Worm (Caenorhabditis elegans) whole organism, dauer: Measurements from ENCODE around the gene ZK512.1.

Experiments used
- unc-62 ChIP-seq: sonication (generic microtip); optimal IDR thresholded peaks from 2 replicates; lab custom pipeline; 2017; ENCODE audit warnings: missing biosample characterization, missing genetic modification reagents, missing genetic modification characterization

The ZK512.1 gene

DNA sequence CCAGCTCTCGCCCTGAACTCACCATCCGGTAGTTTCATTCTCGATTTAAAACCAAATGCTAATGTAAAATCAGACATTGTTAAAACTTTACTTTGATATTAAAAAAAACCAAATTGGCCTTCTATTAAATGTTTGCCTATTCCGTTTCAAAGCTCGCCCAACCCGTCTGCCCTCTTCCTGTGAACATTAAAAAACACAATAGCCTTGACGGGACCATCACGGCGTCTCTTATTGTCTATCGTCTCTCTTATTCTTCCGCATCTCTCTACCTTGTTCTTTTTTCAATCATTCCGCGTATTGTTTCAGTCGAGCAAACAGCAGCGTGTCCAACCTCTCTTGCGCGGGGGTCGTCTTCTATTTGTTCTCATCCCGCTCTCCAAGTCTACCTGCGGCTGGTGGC, at the start of gene ZK512.1:
ZK512.1 (plus strand) TSS at position 301 of the 400 bp plus-strand sequence.
- TF ChIP-seq unc-62 (GFP tag; lab: Kevin White, UChicago), result no peak

DNA sequence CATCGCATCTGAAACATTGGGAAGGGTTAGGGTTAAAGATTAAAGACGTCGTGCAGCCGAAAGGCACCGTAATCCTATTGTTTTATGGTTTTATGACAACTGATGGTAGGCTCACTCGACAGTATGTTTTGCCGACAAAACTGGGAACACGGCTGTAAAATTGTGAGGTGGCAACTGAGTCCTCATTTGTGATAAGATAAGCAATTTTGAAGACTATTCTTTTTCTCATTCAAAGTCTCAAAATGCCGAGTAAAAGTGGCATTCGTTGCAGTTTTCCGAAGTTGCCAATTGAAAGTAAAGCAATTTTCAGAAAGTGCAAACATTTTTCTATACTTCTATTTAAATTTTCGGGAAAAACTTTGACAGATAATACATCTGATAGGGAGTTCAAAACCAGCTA, 45.0 kb upstream of the ZK512.1 start:
- TF ChIP-seq unc-62 (GFP tag; lab: Kevin White, UChicago), result no peak

DNA sequence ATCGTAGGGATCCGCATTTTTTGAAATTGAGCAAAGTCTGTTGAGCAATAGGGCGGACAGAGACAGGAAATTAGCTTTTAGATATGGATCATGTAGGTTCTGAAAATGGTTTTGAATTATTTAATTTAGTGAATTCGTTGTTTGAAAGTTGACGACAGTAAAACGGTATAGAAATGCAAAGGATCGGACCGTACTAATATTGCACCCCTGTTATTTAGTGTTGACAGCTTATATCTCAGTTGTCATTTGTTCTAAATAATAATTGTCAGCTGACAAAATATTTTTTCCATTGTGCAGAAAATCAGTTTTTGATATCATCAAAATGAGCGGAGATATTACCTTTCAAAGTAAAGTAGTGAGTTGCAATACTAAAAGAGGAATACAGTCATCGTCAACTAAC, 43.4 kb upstream of the ZK512.1 start, which contains the start of gene lin-12:
lin-12 (minus strand) TSS at position 101 of the 400 bp plus-strand sequence.
- no peak for TF ChIP-seq unc-62 (GFP tag; lab: Kevin White, UChicago)

DNA sequence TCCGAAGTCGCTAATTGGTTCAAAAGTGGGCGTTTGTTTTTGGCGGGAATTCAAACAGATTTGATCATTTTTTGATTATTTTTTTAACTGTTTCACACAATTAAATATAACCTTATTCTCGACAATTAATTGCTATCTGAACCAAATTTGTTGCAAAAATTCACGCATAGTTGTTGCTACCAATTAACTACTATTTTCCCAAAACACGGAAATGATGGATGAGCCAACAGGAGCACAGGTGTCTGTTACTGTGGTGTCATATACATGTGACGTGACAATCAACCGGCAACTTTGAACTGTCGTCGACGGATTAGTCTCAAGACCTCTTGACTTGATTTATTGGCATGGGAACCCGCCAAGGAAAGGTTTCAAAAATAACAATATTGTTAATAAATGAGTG, 42.0 kb upstream of the ZK512.1 start:
- no peak for TF ChIP-seq unc-62 (GFP tag; lab: Kevin White, UChicago)

DNA sequence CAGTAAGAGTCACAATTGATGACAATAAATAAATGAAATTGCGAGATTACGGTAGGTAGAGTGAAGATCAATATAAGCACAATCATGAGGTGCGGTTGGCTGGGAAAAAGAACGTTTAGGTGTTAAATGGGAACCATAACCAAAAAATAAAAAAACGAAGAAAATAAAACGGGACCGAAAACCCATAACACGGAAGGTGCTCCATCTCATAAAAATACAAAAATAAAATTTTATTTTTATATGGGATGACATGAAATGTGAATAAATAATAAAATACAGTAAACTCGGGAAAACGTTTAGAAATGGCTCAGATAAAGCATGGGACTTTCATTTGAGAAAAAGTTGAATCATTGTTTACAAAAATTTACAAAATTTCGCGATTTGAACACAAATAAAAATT, 39.2 kb upstream of the ZK512.1 start, which contains the start of gene F02A9.7:
F02A9.7 (minus strand) TSS at position 101 of the 400 bp plus-strand sequence.
- TF ChIP-seq unc-62 (GFP tag; lab: Kevin White, UChicago), result no peak

DNA sequence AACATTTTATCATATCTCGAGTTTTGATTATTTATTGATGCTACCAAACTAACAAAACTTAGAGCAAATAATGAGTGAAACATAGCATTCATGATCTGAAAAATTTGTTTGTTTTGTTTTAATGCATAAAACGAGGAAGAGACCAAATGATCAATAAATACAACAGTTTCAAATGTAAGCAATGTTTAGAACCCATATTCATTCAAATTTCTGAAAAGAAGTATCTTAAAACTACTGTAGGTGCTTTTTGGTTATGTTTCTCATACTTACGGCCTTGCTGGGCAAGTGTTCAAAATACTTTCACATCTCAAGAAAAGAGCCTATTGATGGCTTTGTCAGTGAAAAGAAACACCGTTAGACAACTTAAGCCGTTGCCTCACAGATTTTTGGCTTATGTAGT, 37.0 kb upstream of the ZK512.1 start, which contains the start of gene F02A9.1:
F02A9.1 (minus strand) TSS at position 101 of the 400 bp plus-strand sequence.
- TF ChIP-seq unc-62 (GFP tag; lab: Kevin White, UChicago), result no peak

DNA sequence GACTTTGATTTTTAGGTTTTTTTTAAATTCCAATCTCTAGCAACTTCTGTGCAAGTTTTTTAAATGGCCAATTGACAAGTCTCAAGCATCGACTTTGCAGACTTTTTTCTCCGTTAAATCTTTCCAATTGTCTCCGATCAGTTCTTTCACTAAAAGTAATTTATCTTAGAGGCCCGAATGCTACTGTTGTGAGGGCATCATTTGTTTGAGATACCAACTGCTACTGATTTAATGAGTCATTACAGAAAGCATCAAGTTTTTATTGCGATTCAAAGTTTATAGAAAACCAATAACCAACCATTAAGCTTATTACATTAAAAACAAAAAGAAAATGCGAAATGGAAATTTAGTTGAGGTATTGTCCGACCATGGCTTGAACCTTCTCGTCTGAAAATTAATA, 34.6 kb upstream of the ZK512.1 start:
- TF ChIP-seq unc-62 (GFP tag; lab: Kevin White, UChicago), result no peak

DNA sequence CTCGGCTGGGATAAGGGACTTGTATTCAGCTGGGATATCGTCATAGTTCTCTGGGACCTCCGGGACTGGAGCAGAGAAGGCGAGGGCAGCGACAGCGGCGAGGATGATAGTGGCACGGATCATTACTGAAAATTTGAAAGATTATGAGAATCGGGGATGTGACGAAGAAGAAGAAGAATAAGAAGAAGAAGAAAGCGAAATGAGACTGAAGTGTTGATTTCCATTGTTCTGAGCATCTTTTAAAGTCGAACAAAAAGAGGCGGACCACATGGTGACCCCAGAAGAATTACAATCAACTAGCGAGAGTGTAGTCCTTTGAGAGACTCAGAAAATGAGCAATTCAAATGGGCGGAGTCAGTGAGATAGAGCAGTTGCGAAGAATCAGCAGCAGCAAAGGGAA, 33.7 kb upstream of the ZK512.1 start, which contains the start of gene far-1:
far-1 (minus strand) TSS at position 125 of the 400 bp plus-strand sequence.
- TF ChIP-seq unc-62 (GFP tag; lab: Kevin White, UChicago), result no peak

DNA sequence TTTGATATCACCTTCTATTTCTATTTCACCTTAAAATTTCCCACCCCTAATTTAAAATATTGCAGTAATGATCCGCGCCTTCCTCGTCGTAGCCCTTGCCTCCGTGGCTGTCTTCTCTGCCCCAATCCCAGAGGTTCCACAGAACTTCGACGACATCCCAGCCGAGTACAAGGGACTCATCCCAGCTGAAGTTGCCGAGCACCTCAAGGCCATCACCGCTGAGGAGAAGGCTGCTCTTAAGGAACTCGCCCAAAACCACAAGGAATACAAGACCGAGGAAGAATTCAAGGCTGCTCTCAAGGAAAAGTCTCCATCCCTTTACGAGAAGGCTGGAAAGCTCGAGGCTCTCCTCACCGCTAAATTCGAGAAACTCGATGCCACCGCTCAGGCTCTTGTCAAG, 33.0 kb upstream of the ZK512.1 start, which contains the start of gene far-2:
far-2 (plus strand) TSS at position 66 of the 400 bp plus-strand sequence.
- TF ChIP-seq unc-62 (GFP tag; lab: Kevin White, UChicago), result no peak

DNA sequence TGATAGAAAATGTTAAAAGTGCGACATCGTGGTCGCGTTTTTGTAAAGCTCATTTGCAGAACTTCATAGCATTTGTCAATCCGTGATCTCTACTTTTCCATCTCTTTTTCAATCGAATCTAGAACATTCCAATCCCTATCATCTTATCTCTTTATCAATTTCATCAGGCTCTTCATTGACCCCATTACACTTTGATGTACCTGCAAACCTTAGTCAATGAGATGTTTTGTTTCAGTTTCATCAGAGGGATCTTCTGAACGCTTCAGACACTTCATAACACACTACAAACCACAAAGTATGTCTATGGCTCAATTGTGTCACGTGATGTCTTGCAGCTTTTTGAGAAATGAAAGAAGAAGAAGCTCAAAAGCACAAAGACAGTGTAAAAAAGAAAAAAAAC, 31.6 kb upstream of the ZK512.1 start:
- TF ChIP-seq unc-62 (GFP tag; lab: Kevin White, UChicago), result no peak

DNA sequence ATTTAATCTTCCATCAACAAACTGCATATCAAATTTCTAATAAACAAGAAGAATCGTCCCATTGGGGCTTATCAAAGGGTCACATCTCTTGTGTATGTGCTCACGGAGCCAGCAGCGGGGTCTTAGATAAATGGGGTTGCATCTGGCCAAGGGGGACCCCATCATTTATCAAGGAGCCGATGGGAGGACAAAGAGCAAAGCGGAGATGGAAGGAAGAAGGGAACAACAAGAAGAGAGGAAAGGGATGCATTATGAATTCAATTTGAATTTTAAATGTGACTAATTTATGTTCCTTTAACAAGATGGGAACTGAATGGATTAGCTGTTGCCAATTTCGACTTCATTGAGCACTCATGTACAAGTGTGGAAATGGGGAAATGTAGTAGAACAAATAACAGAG, 30.4 kb upstream of the ZK512.1 start:
- TF ChIP-seq unc-62 (GFP tag; lab: Kevin White, UChicago), result no peak

DNA sequence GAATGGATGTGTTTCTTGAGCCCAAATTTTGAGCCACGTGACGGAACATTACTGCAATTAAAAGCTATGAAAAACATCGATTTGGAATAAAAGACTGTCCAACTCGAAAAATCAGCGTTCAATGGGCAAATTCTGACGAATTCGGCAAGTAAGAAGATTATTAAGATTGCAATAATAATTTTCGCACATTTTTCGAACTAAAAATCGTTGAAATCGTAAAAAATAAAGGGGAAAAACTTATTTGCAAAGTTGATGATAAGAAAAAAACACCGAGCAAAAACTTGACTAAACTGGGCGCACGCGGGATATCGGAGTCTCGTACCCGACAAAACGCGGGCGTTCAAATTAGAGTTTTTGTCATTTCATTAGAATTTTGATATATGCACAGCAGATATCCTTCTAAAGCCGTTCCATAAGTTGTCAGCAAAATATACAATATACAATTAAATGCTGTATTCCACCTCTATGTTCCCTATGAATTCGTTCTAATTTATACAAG, 25.4 kb upstream of the ZK512.1 start, which contains the start of the genes mccc-2 and mrpl-44:
mccc-2 (minus strand) TSS at position 51 of the 499 bp plus-strand sequence.
mrpl-44 (minus strand) TSS at position 51 of the 499 bp plus-strand sequence.
- no peak for TF ChIP-seq unc-62 (GFP tag; lab: Kevin White, UChicago)

DNA sequence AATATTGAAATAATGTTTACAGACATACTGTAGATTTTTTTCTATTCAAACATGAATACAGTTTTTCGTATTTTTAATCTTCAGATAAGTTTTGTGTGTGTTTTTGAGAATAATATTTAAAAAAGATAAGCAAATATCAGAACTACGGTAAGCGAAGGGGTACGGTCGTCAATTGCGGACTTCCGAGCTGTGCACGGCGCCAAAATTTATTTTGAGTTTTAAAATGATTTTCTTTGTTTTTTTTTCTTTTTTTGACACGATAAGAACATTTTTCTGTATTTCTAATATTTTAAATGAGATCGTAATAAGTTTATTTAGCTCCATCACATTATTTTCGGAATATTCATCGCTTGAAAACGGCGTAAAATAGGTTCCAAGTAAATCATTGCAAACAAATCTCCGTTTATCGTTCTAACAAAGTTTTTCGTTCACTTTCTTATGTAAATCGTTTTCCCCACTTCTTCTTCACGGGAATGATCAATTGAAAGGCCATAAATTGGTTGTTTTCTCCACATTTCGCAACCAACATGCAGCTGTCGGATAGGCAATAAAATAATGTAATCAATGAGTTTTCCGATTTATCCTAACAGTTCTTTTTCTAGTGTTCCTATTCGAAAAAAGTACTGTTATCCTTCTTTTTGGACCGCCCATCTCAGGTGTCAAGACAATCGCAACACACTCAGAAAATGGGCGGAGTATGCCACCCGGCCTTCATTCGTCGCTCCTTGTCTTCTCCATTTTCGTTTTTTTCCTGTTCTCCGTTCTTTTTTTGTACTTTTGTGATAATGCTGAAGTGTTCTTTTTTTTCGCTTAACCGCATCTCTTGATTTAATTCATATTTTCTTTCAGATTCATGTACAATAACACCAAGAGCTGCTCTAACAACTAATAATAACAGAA, 23.1 kb upstream of the ZK512.1 start, which contains the start of gene glp-1:
glp-1 (plus strand) TSS at position 850 of the 900 bp plus-strand sequence.
- TF ChIP-seq unc-62 (GFP tag; lab: Kevin White, UChicago), result no peak

DNA sequence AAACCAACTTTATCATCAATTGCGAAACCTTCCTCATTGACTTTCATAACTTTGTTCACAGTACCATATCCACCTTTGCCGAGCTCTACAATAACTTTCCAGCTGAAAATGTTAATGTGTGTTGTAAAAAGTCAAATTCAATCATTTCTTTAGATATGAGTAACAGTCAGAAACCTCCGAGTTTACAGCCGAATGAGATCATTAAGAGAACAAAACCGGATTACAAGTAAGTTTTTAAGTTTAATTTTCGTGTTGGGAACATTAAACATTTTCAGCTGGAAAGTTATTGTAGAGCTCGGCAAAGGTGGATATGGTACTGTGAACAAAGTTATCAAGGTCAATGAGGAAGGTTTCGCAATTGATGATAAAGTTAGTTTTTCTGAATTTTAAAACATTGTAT, 13.5 kb upstream of the ZK512.1 start, which contains the start of gene ZK507.1:
ZK507.1 (minus strand) TSS at position 101 of the 400 bp plus-strand sequence.
- no peak for TF ChIP-seq unc-62 (GFP tag; lab: Kevin White, UChicago)

DNA sequence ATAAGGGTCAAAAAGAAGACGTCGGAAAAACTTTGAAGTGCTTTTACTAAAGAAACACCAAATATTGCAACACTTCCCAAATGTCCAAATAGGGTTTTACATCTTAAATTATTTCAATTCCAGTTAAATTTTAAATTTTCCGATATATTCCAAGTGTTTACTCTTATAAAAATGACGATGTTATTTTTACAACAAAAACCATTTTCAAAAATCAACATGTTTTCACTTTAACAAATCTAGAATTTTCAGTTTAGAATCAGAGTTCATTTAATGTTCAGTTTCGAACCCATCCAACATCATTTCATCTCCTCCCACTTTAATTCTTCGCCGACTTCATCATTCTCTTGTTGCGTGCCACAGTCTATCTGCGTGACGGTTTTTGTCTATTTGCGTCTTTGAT, 11.1 kb upstream of the ZK512.1 start, which contains the start of gene dos-1:
dos-1 (plus strand) TSS at position 301 of the 400 bp plus-strand sequence.
- no peak for TF ChIP-seq unc-62 (GFP tag; lab: Kevin White, UChicago)

DNA sequence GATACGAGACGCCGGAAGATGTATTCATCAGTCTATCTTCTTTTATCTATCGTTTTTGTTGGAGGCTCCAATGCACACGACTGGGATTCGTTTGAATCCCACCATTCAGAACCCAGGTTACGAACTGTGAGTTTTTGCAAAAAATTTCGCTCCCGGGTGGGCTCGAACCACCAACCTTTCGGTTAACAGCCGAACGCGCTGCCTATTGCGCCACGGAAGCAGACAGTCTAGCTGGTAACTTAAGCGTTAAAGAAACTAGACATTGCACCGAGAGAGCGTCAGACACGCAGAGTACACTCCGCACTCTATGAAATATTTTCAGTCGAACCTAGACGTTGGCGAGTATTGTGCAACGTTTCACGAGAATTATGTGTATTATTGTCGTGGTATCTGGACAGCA, 10.7 kb upstream of the ZK512.1 start:
- TF ChIP-seq unc-62 (GFP tag; lab: Kevin White, UChicago), result no peak
